Worm (Caenorhabditis elegans): ENCODE measurements around the gene pat-4.

The pat-4 gene

ce11 chrIII:84372-84771 lies 10.2 kb downstream of the pat-4 start:
- TF ChIP-seq hlh-12 (tag; optimal IDR thresholded peaks at IDR 0.05): no peak
- no peak for TF ChIP-seq repo-1 (tag; optimal IDR thresholded peaks at IDR 0.05)
- TF ChIP-seq pbrm-1 (GFP tag; IDR thresholded peaks at IDR 0.05): no peak
- TF ChIP-seq ceh-58 (GFP tag; IDR thresholded peaks at IDR 0.05): no peak
- 0 out of 2 replicates have a peak, but pooled peaks have one; percentile 77 for TF ChIP-seq nfya-2 (GFP tag; IDR thresholded peaks at IDR 0.05)
- TF ChIP-seq nhr-27 (tag; optimal IDR thresholded peaks at IDR 0.05): no peak
- TF ChIP-seq ztf-22 (GFP tag; optimal IDR thresholded peaks at IDR 0.05): no peak
- TF ChIP-seq nfyb-1 (GFP tag; IDR thresholded peaks at IDR 0.05): peak; percentile 76; the same call in 1 of the 2 replicates

ce11 chrIII:72078-72477 lies 22.5 kb downstream of the pat-4 start:
- TF ChIP-seq ztf-22 (GFP tag; optimal IDR thresholded peaks at IDR 0.05) (no peak), egrh-3 (GFP tag; IDR thresholded peaks at IDR 0.05) (peak; percentile 70; the same call in 1 of the 2 replicates), zfh-2 (GFP tag; conservative IDR thresholded peaks at IDR 0.05) (peak; percentile 84)

- TF ChIP-seq C06A6.2 (GFP tag; conservative IDR thresholded peaks at IDR 0.05): no peak
- no peak for TF ChIP-seq tbx-9 (tag; optimal IDR thresholded peaks at IDR 0.05; ENCODE audit: borderline replicate concordance)
- no peak for TF ChIP-seq Y79H2A.3 (GFP tag; conservative IDR thresholded peaks at IDR 0.05)
- TF ChIP-seq F22D6.2 (tag; optimal IDR thresholded peaks at IDR 0.05): no peak
- TF ChIP-seq let-526 (GFP tag; IDR thresholded peaks at IDR 0.05): no peak
- no peak for TF ChIP-seq egl-44 (GFP tag; IDR thresholded peaks at IDR 0.05)
- no peak for TF ChIP-seq zim-3 (tag; optimal IDR thresholded peaks at IDR 0.05)
- no peak for TF ChIP-seq ceh-100 (GFP tag; IDR thresholded peaks at IDR 0.05)
- no peak for TF ChIP-seq nfyb-1 (GFP tag; IDR thresholded peaks at IDR 0.05)
These were observed 25.0 kb downstream of the pat-4 start, which contains the start of gene spt-4 for ce11 chrIII:69652-70051. Gene spt-4 (minus strand): TSS chrIII:69752.

- TF ChIP-seq lin-26 (GFP tag; IDR thresholded peaks at IDR 0.05) (peak; percentile 15; the same call in 1 of the 2 replicates), ceh-27 (GFP tag; optimal IDR thresholded peaks at IDR 0.05) (peak; percentile 33), cebp-1 (GFP tag; IDR thresholded peaks at IDR 0.05) (no peak), cebp-1 (tag; optimal IDR thresholded peaks at IDR 0.05) (peak; percentile 55), B0035.1 (tag; optimal IDR thresholded peaks at IDR 0.05) (no peak), nfyb-1 (GFP tag; IDR thresholded peaks at IDR 0.05) (no peak), ztf-28 (GFP tag; IDR thresholded peaks at IDR 0.05) (0 out of 2 replicates have a peak, but pooled peaks have one; percentile 7), attf-5 (GFP tag; optimal IDR thresholded peaks at IDR 0.05) (peak; percentile 39), zfh-2 (GFP tag; conservative IDR thresholded peaks at IDR 0.05) (peak; percentile 81), mcd-1 (GFP tag; IDR thresholded peaks at IDR 0.05) (peak; percentile 25; the same call in 1 of the 2 replicates), somi-1 (GFP tag; optimal IDR thresholded peaks at IDR 0.05) (peak; percentile 12), pbrm-1 (GFP tag; IDR thresholded peaks at IDR 0.05) (peak; percentile 30; the same call in 1 of the 2 replicates), ama-1 (optimal IDR thresholded peaks at IDR 0.05) (peak; percentile 78), ama-1 (GFP tag; optimal IDR thresholded peaks at IDR 0.05) (no peak), akir-1 (GFP tag; optimal IDR thresholded peaks at IDR 0.05) (no peak), K12H6.12 (tag; optimal IDR thresholded peaks at IDR 0.05) (peak; percentile 48), Y79H2A.3 (GFP tag; conservative IDR thresholded peaks at IDR 0.05) (no peak)
These were observed 27.6 kb downstream of the pat-4 start for ce11 chrIII:67025-67424.

ce11 chrIII:66160-66559 lies 28.4 kb downstream of the pat-4 start, which contains the start of gene pck-1:
Gene pck-1 (minus strand): TSS chrIII:66260.
- TF ChIP-seq ceh-58 (GFP tag; IDR thresholded peaks at IDR 0.05): no peak
- TF ChIP-seq mes-4 (tag; optimal IDR thresholded peaks at IDR 0.05): no peak
- TF ChIP-seq zim-3 (tag; optimal IDR thresholded peaks at IDR 0.05): no peak
- no peak for TF ChIP-seq unc-62 (GFP tag; optimal IDR thresholded peaks at IDR 0.05)
- peak; percentile 55 for TF ChIP-seq ama-1 (optimal IDR thresholded peaks at IDR 0.05)
- no peak for TF ChIP-seq ama-1 (GFP tag; optimal IDR thresholded peaks at IDR 0.05)
- TF ChIP-seq bed-1 (GFP tag; IDR thresholded peaks at IDR 0.05): no peak
- no peak for TF ChIP-seq akir-1 (GFP tag; optimal IDR thresholded peaks at IDR 0.05)
- TF ChIP-seq rpc-1 (optimal IDR thresholded peaks at IDR 0.05): no peak
- TF ChIP-seq rpc-1 (tag; optimal IDR thresholded peaks at IDR 0.05): no peak
- TF ChIP-seq sdz-38 (tag; optimal IDR thresholded peaks at IDR 0.05): no peak
- TF ChIP-seq nfyb-1 (GFP tag; IDR thresholded peaks at IDR 0.05): 0 out of 2 replicates have a peak, but pooled peaks have one; percentile 16
- no peak for TF ChIP-seq nhr-90 (tag; optimal IDR thresholded peaks at IDR 0.05)
- no peak for TF ChIP-seq ztf-6 (GFP tag; IDR thresholded peaks at IDR 0.05)
